Fruit fly (Drosophila melanogaster): ENCODE results near the gene BBS5.

Gene BBS5

DNA sequence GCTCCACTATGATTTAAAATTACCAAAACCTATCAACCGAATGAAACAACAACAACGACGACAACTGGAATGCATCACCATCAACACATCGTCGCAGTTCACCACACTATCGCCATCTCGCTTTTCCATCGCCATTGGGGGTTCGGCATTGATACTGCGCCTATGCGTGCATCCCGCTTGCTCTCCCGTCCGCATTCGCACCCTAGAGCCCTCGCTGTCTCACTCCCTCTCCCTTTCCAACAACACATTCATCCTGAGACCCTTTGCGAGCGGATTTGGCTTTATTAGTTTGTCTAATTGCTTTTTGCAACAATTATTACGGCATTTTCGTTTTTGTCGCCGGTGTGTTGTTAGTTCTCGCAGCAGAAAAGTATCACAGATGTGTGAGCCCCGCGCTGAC is 19.2 kb downstream of the BBS5 start (continued):
- TF ChIP-seq nmo (GFP tag; optimal IDR thresholded peaks at IDR 0.05) (peak; percentile 24), unc-4 (GFP tag; IDR thresholded peaks at IDR 0.05; ENCODE audit: partially characterized antibody) (no peak), CG13894 (tag; optimal IDR thresholded peaks at IDR 0.05) (no peak), Rfx (GFP tag; IDR thresholded peaks at IDR 0.05) (no peak), lola (GFP tag; optimal IDR thresholded peaks at IDR 0.05) (no peak), scrt (GFP tag; optimal IDR thresholded peaks at IDR 0.05) (no peak), Dfd (GFP tag; optimal IDR thresholded peaks at IDR 0.05) (no peak), jing (GFP tag; optimal IDR thresholded peaks at IDR 0.05) (peak; percentile 74), CG3065 (GFP tag; optimal IDR thresholded peaks at IDR 0.05) (no peak), org-1 (GFP tag; optimal IDR thresholded peaks at IDR 0.05) (no peak), ssp (GFP tag; IDR thresholded peaks at IDR 0.05) (no peak), CG2712 (tag; optimal IDR thresholded peaks at IDR 0.05) (no peak), CG15514 (GFP tag; optimal IDR thresholded peaks at IDR 0.05) (no peak), gem (tag; optimal IDR thresholded peaks at IDR 0.05) (no peak), Ets97D (GFP tag; optimal IDR thresholded peaks at IDR 0.05) (no peak), Usf (GFP tag; optimal IDR thresholded peaks at IDR 0.05) (no peak), CG15696 (tag; optimal IDR thresholded peaks at IDR 0.05) (no peak), CG11085 (GFP tag; IDR thresholded peaks at IDR 0.05) (no peak), HLH54F (GFP tag; optimal IDR thresholded peaks at IDR 0.05) (no peak), zfh2 (GFP tag; optimal IDR thresholded peaks at IDR 0.05) (no peak), ftz-f1 (GFP tag; optimal IDR thresholded peaks at IDR 0.05) (no peak), H2.0 (GFP tag; IDR thresholded peaks at IDR 0.05) (no peak), nerfin-2 (GFP tag; IDR thresholded peaks at IDR 0.05; ENCODE audit: partially characterized antibody) (no peak), HmgZ (tag; optimal IDR thresholded peaks at IDR 0.05) (no peak), Bteb2 (GFP tag; optimal IDR thresholded peaks at IDR 0.05) (no peak), CG7963 (GFP tag; IDR thresholded peaks at IDR 0.05; ENCODE audit: partially characterized antibody) (no peak), Six4 (GFP tag; optimal IDR thresholded peaks at IDR 0.05) (no peak), Bdp1 (GFP tag; optimal IDR thresholded peaks at IDR 0.05) (no peak), CG13775 (GFP tag; optimal IDR thresholded peaks at IDR 0.05) (no peak), unpg (GFP tag; optimal IDR thresholded peaks at IDR 0.05) (no peak), NfI (GFP tag; optimal IDR thresholded peaks at IDR 0.05) (no peak), Adf1 (GFP tag; IDR thresholded peaks at IDR 0.05) (no peak), CG4707 (GFP tag; optimal IDR thresholded peaks at IDR 0.05) (no peak), zfh1 (GFP tag; IDR thresholded peaks at IDR 0.05) (no peak), CG6813 (GFP tag; optimal IDR thresholded peaks at IDR 0.05) (no peak), rib (GFP tag; IDR thresholded peaks at IDR 0.05) (peak; percentile 39; the same call in 1 of the 2 replicates), CG3838 (GFP tag; optimal IDR thresholded peaks at IDR 0.05) (no peak), seq (GFP tag; IDR thresholded peaks at IDR 0.05) (0 out of 2 replicates have a peak, but pooled peaks have one; percentile 20), bsh (GFP tag; optimal IDR thresholded peaks at IDR 0.05) (no peak), emc (GFP tag; optimal IDR thresholded peaks at IDR 0.05) (no peak), CG9817 (tag; optimal IDR thresholded peaks at IDR 0.05) (no peak), CG16779 (GFP tag; IDR thresholded peaks at IDR 0.05) (no peak), CG8478 (optimal IDR thresholded peaks at IDR 0.05) (peak; percentile 98), CG15601 (tag; optimal IDR thresholded peaks at IDR 0.05) (peak; percentile 55), tin (GFP tag; optimal IDR thresholded peaks at IDR 0.05) (no peak), Dad (GFP tag; optimal IDR thresholded peaks at IDR 0.05) (no peak), CG13296 (GFP tag; optimal IDR thresholded peaks at IDR 0.05) (no peak), fru (optimal IDR thresholded peaks at IDR 0.05) (no peak), ato (GFP tag; IDR thresholded peaks at IDR 0.05; ENCODE audit: partially characterized antibody) (peak; percentile 51; the same call in 1 of the 2 replicates), Abd-B (GFP tag; optimal IDR thresholded peaks at IDR 0.05) (no peak), CG10366 (GFP tag; IDR thresholded peaks at IDR 0.05) (no peak), CG11398 (GFP tag; optimal IDR thresholded peaks at IDR 0.05) (no peak)
